Fruit fly (Drosophila melanogaster): ENCODE data around the gene CG17350.

CG17350 gene

dm6 chr2L:19416602-19417497, 36.1 kb downstream of the CG17350 start, which contains the start of gene Lectin-galC1 (continued):
- TF ChIP-seq Vsx1 (GFP tag; optimal IDR thresholded peaks at IDR 0.05) (peak; percentile 53), CG2889 (GFP tag; IDR thresholded peaks at IDR 0.05) (peak; percentile 70; the same call in 2 of the 3 replicates), Lhr (GFP tag; optimal IDR thresholded peaks at IDR 0.05) (peak; percentile 78), CG34224 (GFP tag; IDR thresholded peaks at IDR 0.05; ENCODE audit: partially characterized antibody) (no peak), rib (GFP tag; IDR thresholded peaks at IDR 0.05) (0 out of 2 replicates have a peak, but pooled peaks have one; percentile 69), mld (GFP tag; IDR thresholded peaks at IDR 0.05; ENCODE audit: partially characterized antibody) (no peak), btn (GFP tag; optimal IDR thresholded peaks at IDR 0.05) (peak; percentile 78), D19A (tag; optimal IDR thresholded peaks at IDR 0.05) (peak; percentile 83), dpn (GFP tag; optimal IDR thresholded peaks at IDR 0.05) (peak; percentile 82 to 92), trem (tag; optimal IDR thresholded peaks at IDR 0.05) (peak; percentile 81), kay (GFP tag; optimal IDR thresholded peaks at IDR 0.05) (peak; percentile 82), CG12299 (tag; optimal IDR thresholded peaks at IDR 0.05) (peak; percentile 83), knrl (GFP tag; IDR thresholded peaks at IDR 0.05; ENCODE audit: partially characterized antibody) (no peak), lmd (GFP tag; IDR thresholded peaks at IDR 0.05) (no peak; the same call in 1 of the 2 replicates), CG12155 (GFP tag; optimal IDR thresholded peaks at IDR 0.05) (peak; percentile 82), Rfx (GFP tag; IDR thresholded peaks at IDR 0.05) (peak; percentile 84), CG9437 (GFP tag; optimal IDR thresholded peaks at IDR 0.05) (peak; percentile 64), CG8924 (tag; optimal IDR thresholded peaks at IDR 0.05) (peak; percentile 92), sd (tag; optimal IDR thresholded peaks at IDR 0.05) (peak; percentile 81), B-H2 (GFP tag; optimal IDR thresholded peaks at IDR 0.05) (peak; percentile 5), CG11504 (tag; optimal IDR thresholded peaks at IDR 0.05) (peak; percentile 86), yki (optimal IDR thresholded peaks at IDR 0.05) (no peak), Dref (GFP tag; IDR thresholded peaks at IDR 0.05) (no peak), Bgb (GFP tag; IDR thresholded peaks at IDR 0.05; ENCODE audit: partially characterized antibody) (no peak), CG42726 (GFP tag; IDR thresholded peaks at IDR 0.05; ENCODE audit: partially characterized antibody) (no peak), Blimp-1 (GFP tag; optimal IDR thresholded peaks at IDR 0.05) (peak; percentile 87), repo (GFP tag; optimal IDR thresholded peaks at IDR 0.05) (peak; percentile 81), gfzf (GFP tag; optimal IDR thresholded peaks at IDR 0.05) (no peak), vvl (GFP tag; IDR thresholded peaks at IDR 0.05) (peak; percentile 92), NK7.1 (GFP tag; optimal IDR thresholded peaks at IDR 0.05) (peak; percentile 79), CG8944 (GFP tag; optimal IDR thresholded peaks at IDR 0.05) (peak; percentile 89), Abd-B (GFP tag; optimal IDR thresholded peaks at IDR 0.05) (peak; percentile 80), Trl (optimal IDR thresholded peaks at IDR 0.05) (no peak), Trl (GFP tag; optimal IDR thresholded peaks at IDR 0.05) (peak; percentile 90), cad (GFP tag; optimal IDR thresholded peaks at IDR 0.05) (no peak), CG15011 (GFP tag; optimal IDR thresholded peaks at IDR 0.05) (peak; percentile 68), CG31441 (GFP tag; IDR thresholded peaks at IDR 0.05) (peak; percentile 90), eyg (GFP tag; optimal IDR thresholded peaks at IDR 0.05) (peak; percentile 73), tll (GFP tag; optimal IDR thresholded peaks at IDR 0.05) (no peak), CG12104 (GFP tag; optimal IDR thresholded peaks at IDR 0.05) (peak; percentile 80), CG30020 (tag; optimal IDR thresholded peaks at IDR 0.05) (peak; percentile 46), az2 (GFP tag; optimal IDR thresholded peaks at IDR 0.05) (peak; percentile 91), CG6689 (GFP tag; IDR thresholded peaks at IDR 0.05) (peak; percentile 86), ERR (GFP tag; optimal IDR thresholded peaks at IDR 0.05) (peak; percentile 61), CG18599 (GFP tag; optimal IDR thresholded peaks at IDR 0.05) (peak; percentile 77), CG6765 (GFP tag; optimal IDR thresholded peaks at IDR 0.05) (no peak), da (GFP tag; optimal IDR thresholded peaks at IDR 0.05) (peak; percentile 70), CG6654 (GFP tag; optimal IDR thresholded peaks at IDR 0.05) (peak; percentile 53), Ravus (GFP tag; IDR thresholded peaks at IDR 0.05) (peak; percentile 61)
